Fruit fly (Drosophila melanogaster) whole organism, embryonic: ENCODE measurements around the gene GlnRS.

Experiments
- B-H2 ChIP-seq: fragments of 200-800 bp; sonication (Bioruptor generic); optimal IDR thresholded peaks from 2 replicates; lab custom pipeline; 2018; ENCODE audit warnings: missing biosample characterization, mild to moderate bottlenecking, missing genetic modification characterization
- BtbVII ChIP-seq: fragments of 200-800 bp; sonication (Bioruptor generic); optimal IDR thresholded peaks from 3 replicates; lab custom pipeline; 2017; ENCODE audit warnings: missing biosample characterization, mild to moderate bottlenecking, missing genetic modification characterization
- CG10321 ChIP-seq: fragments of 200-800 bp; sonication (Bioruptor generic); IDR thresholded peaks from 2 replicates; pipeline ENCODE4 v1.3.6; 2022; ENCODE audit warnings: missing biosample characterization, missing genetic modification characterization
- CG12299 ChIP-seq: fragments of 200-800 bp; sonication (Bioruptor generic); optimal IDR thresholded peaks from 2 replicates; lab custom pipeline; 2018; ENCODE audit warnings: missing biosample characterization, mild to moderate bottlenecking, missing genetic modification characterization
- CG13296 ChIP-seq: fragments of 200-800 bp; sonication (Bioruptor generic); optimal IDR thresholded peaks from 3 replicates; lab custom pipeline; 2018; ENCODE audit warnings: missing biosample characterization, mild to moderate bottlenecking, missing genetic modification characterization
- CG13424 ChIP-seq: fragments of 200-800 bp; sonication (Bioruptor generic); optimal IDR thresholded peaks from 2 replicates; lab custom pipeline; 2019; ENCODE audit warnings: missing biosample characterization, mild to moderate bottlenecking, missing genetic modification characterization, moderate library complexity
- CG15514 ChIP-seq: fragments of 200-800 bp; sonication (Bioruptor generic); optimal IDR thresholded peaks from 3 replicates; lab custom pipeline; 2017; ENCODE audit warnings: missing biosample characterization, missing genetic modification characterization, mild to moderate bottlenecking, moderate library complexity, missing genetic modification reagents
- CG17361 ChIP-seq: fragments of 200-800 bp; sonication (Bioruptor generic); IDR thresholded peaks from 3 replicates; pipeline ENCODE4 v1.3.6; 2022; ENCODE audit warnings: missing biosample characterization, missing genetic modification characterization
- CG17385 ChIP-seq: fragments of 200-800 bp; sonication (Bioruptor generic); optimal IDR thresholded peaks from 3 replicates; lab custom pipeline; 2018; ENCODE audit warnings: missing biosample characterization, mild to moderate bottlenecking, missing genetic modification characterization
- CG17568 ChIP-seq: fragments of 200-800 bp; sonication (Bioruptor generic); optimal IDR thresholded peaks from 2 replicates; lab custom pipeline; 2018; ENCODE audit warnings: missing biosample characterization, mild to moderate bottlenecking, missing genetic modification characterization, moderate library complexity
- CG2116 ChIP-seq: fragments of 200-800 bp; sonication (Bioruptor generic); optimal IDR thresholded peaks from 3 replicates; lab custom pipeline; 2018; ENCODE audit warnings: missing biosample characterization, mild to moderate bottlenecking, missing genetic modification characterization
- CG2129 ChIP-seq: fragments of 200-800 bp; sonication (Bioruptor generic); IDR thresholded peaks from 2 replicates; pipeline ENCODE4 v1.3.6; 2022; ENCODE audit warnings: missing biosample characterization, missing genetic modification characterization; ENCODE audit not compliant: partially characterized antibody
- CG30431 ChIP-seq: fragments of 200-800 bp; sonication (Bioruptor generic); optimal IDR thresholded peaks from 2 replicates; lab custom pipeline; 2017; ENCODE audit warnings: missing biosample characterization, missing genetic modification characterization
- CG31224 ChIP-seq: fragments of 200-800 bp; sonication (Bioruptor generic); IDR thresholded peaks from 2 replicates; pipeline ENCODE4 v1.3.6; 2022; ENCODE audit warnings: missing biosample characterization, missing genetic modification characterization
- CG31388 ChIP-seq: fragments of 200-800 bp; sonication (Bioruptor generic); optimal IDR thresholded peaks from 2 replicates; lab custom pipeline; 2016; ENCODE audit warnings: missing biosample characterization, missing genetic modification characterization
- CG32532 ChIP-seq: fragments of 200-800 bp; sonication (Bioruptor generic); IDR thresholded peaks from 2 replicates; pipeline ENCODE4 v1.3.6; 2022; ENCODE audit warnings: missing biosample characterization, missing genetic modification characterization
- CG33557 ChIP-seq: fragments of 200-800 bp; sonication (Bioruptor generic); optimal IDR thresholded peaks from 2 replicates; lab custom pipeline; 2019; ENCODE audit warnings: missing biosample characterization, mild to moderate bottlenecking, missing genetic modification characterization, moderate library complexity
- CG34376 ChIP-seq: fragments of 200-800 bp; sonication (Bioruptor generic); optimal IDR thresholded peaks from 2 replicates; lab custom pipeline; 2018; ENCODE audit warnings: missing biosample characterization, mild to moderate bottlenecking, missing genetic modification characterization
- CHES-1-like ChIP-seq: fragments of 200-800 bp; sonication (Bioruptor generic); optimal IDR thresholded peaks from 2 replicates; lab custom pipeline; 2016; ENCODE audit warnings: missing biosample characterization, missing genetic modification characterization
- CoRest ChIP-seq: fragments of 200-800 bp; sonication (Bioruptor generic); optimal IDR thresholded peaks from 3 replicates; lab custom pipeline; 2018; ENCODE audit warnings: missing biosample characterization, mild to moderate bottlenecking, missing genetic modification characterization, moderate library complexity
- Hand ChIP-seq: fragments of 200-800 bp; sonication (Bioruptor generic); optimal IDR thresholded peaks from 2 replicates; lab custom pipeline; 2017; ENCODE audit warnings: mild to moderate bottlenecking, missing biosample characterization, missing genetic modification reagents, missing genetic modification characterization
- HmgZ ChIP-seq: fragments of 200-800 bp; sonication (Bioruptor generic); optimal IDR thresholded peaks from 2 replicates; lab custom pipeline; 2018; ENCODE audit warnings: missing biosample characterization, mild to moderate bottlenecking, missing genetic modification characterization
- Hr51 ChIP-seq, 2 experiments: fragments of 200-800 bp; sonication (Bioruptor generic); optimal IDR thresholded peaks; 2 replicates in 1 of 2; 3 replicates in 1 of 2; lab custom pipeline; 2016 to 2018; ENCODE audit warnings: missing biosample characterization in 2 of 2, missing genetic modification characterization in 2 of 2, mild to moderate bottlenecking in 1 of 2, moderate library complexity in 1 of 2
- Meics ChIP-seq: fragments of 200-800 bp; sonication (Bioruptor generic); optimal IDR thresholded peaks from 2 replicates; lab custom pipeline; 2017; ENCODE audit warnings: missing biosample characterization, mild to moderate bottlenecking, missing genetic modification characterization
- Xrp1 ChIP-seq: fragments of 200-800 bp; sonication (Bioruptor generic); IDR thresholded peaks from 2 replicates; pipeline ENCODE4 v1.3.6; 2022; ENCODE audit warnings: missing biosample characterization, missing genetic modification characterization
- al ChIP-seq: fragments of 200-800 bp; sonication (Bioruptor generic); IDR thresholded peaks from 2 replicates; pipeline ENCODE4 v1.3.6; 2022; ENCODE audit warnings: missing biosample characterization, missing genetic modification characterization
- caup ChIP-seq: fragments of 200-800 bp; sonication (Bioruptor generic); optimal IDR thresholded peaks from 3 replicates; lab custom pipeline; 2017; ENCODE audit warnings: missing biosample characterization, mild to moderate bottlenecking, missing genetic modification characterization, moderate library complexity; ENCODE audit not compliant: severe bottlenecking
- corto ChIP-seq: fragments of 200-800 bp; sonication (Bioruptor generic); optimal IDR thresholded peaks from 2 replicates; lab custom pipeline; 2016; ENCODE audit warnings: missing biosample characterization, mild to moderate bottlenecking, missing genetic modification characterization, moderate library complexity
- danr ChIP-seq: fragments of 200-800 bp; sonication (Bioruptor generic); IDR thresholded peaks from 2 replicates; pipeline ENCODE4 v1.3.6; 2022; ENCODE audit warnings: missing biosample characterization, missing genetic modification characterization
- dysf ChIP-seq: fragments of 200-800 bp; sonication (Bioruptor generic); IDR thresholded peaks from 3 replicates; pipeline ENCODE4 v1.3.6; 2022; ENCODE audit warnings: missing biosample characterization, missing genetic modification characterization
- exex ChIP-seq: fragments of 200-800 bp; sonication (Bioruptor generic); optimal IDR thresholded peaks from 4 replicates; lab custom pipeline; 2018; ENCODE audit warnings: missing biosample characterization, mild to moderate bottlenecking, missing genetic modification characterization, moderate library complexity
- lab ChIP-seq: fragments of 200-800 bp; sonication (Bioruptor generic); optimal IDR thresholded peaks from 3 replicates; lab custom pipeline; 2017; ENCODE audit warnings: missing biosample characterization, missing genetic modification characterization, mild to moderate bottlenecking, moderate library complexity, missing genetic modification reagents
- lola ChIP-seq, 3 experiments: fragments of >200 bp in 2 of 3; fragments of 200-800 bp in 1 of 3; sonication (Bioruptor generic) in 1 of 3; optimal IDR thresholded peaks; 2 replicates each; lab custom pipeline; 2017 to 2019; ENCODE audit warnings: missing biosample characterization in 3 of 3, missing genetic modification characterization in 3 of 3, mild to moderate bottlenecking in 1 of 3, moderate library complexity in 1 of 3
- maf-S ChIP-seq: fragments of 200-800 bp; sonication (Bioruptor generic); optimal IDR thresholded peaks from 2 replicates; lab custom pipeline; 2016; ENCODE audit warnings: missing biosample characterization, missing genetic modification characterization
- mirr ChIP-seq: fragments of 200-800 bp; sonication (Bioruptor generic); optimal IDR thresholded peaks from 3 replicates; lab custom pipeline; 2018; ENCODE audit warnings: missing biosample characterization, mild to moderate bottlenecking, missing genetic modification characterization
- phol ChIP-seq: fragments of 200-800 bp; sonication (Bioruptor generic); optimal IDR thresholded peaks from 3 replicates; lab custom pipeline; 2018; ENCODE audit warnings: missing biosample characterization, mild to moderate bottlenecking, missing genetic modification characterization, moderate library complexity
- salm ChIP-seq: fragments of 200-800 bp; sonication (Bioruptor generic); optimal IDR thresholded peaks from 2 replicates; lab custom pipeline; 2018; ENCODE audit warnings: missing biosample characterization, mild to moderate bottlenecking, missing genetic modification characterization
- scrt ChIP-seq: fragments of 200-800 bp; sonication (Bioruptor generic); optimal IDR thresholded peaks from 2 replicates; lab custom pipeline; 2018; ENCODE audit warnings: missing biosample characterization, mild to moderate bottlenecking, missing genetic modification characterization, moderate library complexity
- sd ChIP-seq: fragments of 200-800 bp; sonication (Bioruptor generic); optimal IDR thresholded peaks from 3 replicates; lab custom pipeline; 2018; ENCODE audit warnings: missing biosample characterization, mild to moderate bottlenecking, missing genetic modification characterization, moderate library complexity
- sens-2 ChIP-seq: fragments of 200-800 bp; sonication (Bioruptor generic); IDR thresholded peaks from 2 replicates; pipeline ENCODE4 v1.3.6; 2022; ENCODE audit warnings: missing biosample characterization, missing genetic modification characterization
- tin ChIP-seq: fragments of 200-800 bp; sonication (Bioruptor generic); optimal IDR thresholded peaks from 3 replicates; lab custom pipeline; 2016; ENCODE audit warnings: missing biosample characterization, missing genetic modification characterization
- usp ChIP-seq: fragments of >200 bp; optimal IDR thresholded peaks from 2 replicates; lab custom pipeline; 2017; ENCODE audit warnings: missing biosample characterization, missing genetic modification characterization
- vnd ChIP-seq: fragments of 200-800 bp; sonication (Bioruptor generic); IDR thresholded peaks from 3 replicates; pipeline ENCODE4 v1.3.6; 2022; ENCODE audit warnings: missing biosample characterization, missing genetic modification characterization; ENCODE audit not compliant: partially characterized antibody
- wek ChIP-seq: fragments of 200-800 bp; sonication (Bioruptor generic); optimal IDR thresholded peaks from 3 replicates; lab custom pipeline; 2018; ENCODE audit warnings: missing biosample characterization, mild to moderate bottlenecking, missing genetic modification characterization, moderate library complexity
- zen2 ChIP-seq: fragments of 200-800 bp; sonication (Bioruptor generic); IDR thresholded peaks from 3 replicates; pipeline ENCODE4 v1.3.6; 2022; ENCODE audit warnings: missing biosample characterization, missing genetic modification characterization; ENCODE audit not compliant: partially characterized antibody
- zf30C ChIP-seq: fragments of 200-800 bp; sonication (Bioruptor generic); optimal IDR thresholded peaks from 3 replicates; lab custom pipeline; 2018; ENCODE audit warnings: missing biosample characterization, mild to moderate bottlenecking, missing genetic modification characterization

GlnRS gene

DNA sequence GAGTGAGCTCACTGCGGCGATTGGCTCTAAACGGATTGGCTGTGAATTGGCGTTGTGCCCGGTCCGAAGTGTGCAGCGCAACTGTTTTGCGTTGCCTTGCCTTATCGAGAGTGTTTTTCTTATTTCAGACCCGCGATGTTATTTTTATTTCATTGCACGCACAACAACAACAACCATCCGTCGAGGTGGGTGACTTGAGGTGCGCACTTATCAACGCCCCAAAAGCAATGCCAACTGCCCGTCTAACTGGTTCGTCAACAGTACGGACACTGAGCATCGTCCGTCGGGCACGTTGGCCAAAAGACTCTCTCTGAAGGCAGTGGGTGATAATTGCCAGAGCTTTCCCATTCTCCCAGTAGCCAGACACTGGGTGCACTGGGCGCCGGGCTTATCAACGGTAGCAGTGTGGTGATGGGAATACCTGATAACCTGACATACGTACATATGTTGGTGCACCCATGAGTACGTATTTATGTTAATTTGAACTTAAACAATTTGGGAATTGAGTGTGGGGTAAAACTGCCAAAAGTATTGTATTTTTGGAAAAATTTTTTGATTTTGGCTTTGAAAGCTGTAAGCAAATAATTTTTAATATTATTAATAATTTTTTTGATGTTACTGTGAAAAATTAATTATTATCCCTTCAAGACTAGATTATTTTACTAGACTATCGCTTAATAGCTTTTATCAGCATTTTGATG lies 29.9 kb upstream of the GlnRS start, which contains the start of gene CG31102 (continued):
- TF ChIP-seq mirr (GFP tag; lab: Kevin White, UChicago) (peak; percentile 28), zen2 (GFP tag; lab: Robert Waterston, UW) (0 out of 3 replicates have a peak, but pooled peaks have one; percentile 39), dysf (GFP tag; lab: Robert Waterston, UW) (0 out of 3 replicates have a peak, but pooled peaks have one; percentile 21), CG17385 (GFP tag; lab: Kevin White, UChicago) (no peak), CG34376 (GFP tag; lab: Kevin White, UChicago) (peak; percentile 11)
- TF ChIP-seq, all 482 proteins: peak for 23

DNA sequence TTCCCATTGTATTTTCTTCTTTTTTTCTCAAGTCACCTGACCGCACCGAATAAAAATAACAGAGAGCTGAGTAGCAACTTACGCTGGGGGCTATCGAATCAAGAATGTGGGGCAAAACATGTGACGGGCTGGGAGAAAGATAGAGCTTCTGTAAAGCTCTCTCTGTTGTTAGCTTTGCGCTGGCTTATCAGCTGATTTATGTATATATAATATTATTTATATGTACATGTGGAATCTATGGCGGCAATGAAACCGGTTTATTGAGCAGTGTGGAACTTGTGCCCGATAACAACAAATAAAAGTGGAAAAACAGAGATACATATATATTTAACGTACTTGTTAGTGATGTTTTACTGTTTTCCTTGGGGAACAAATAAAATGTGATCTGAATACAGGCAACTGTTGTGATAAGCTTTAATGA lies 27.4 kb upstream of the GlnRS start, which contains the start of gene CG31098:
Gene CG31098 (minus strand): TSS at position 114 of the 421 bp plus-strand sequence.
- TF ChIP-seq CHES-1-like (no peak), CG31388 (GFP tag; lab: Kevin White, UChicago) (no peak), vnd (GFP tag; lab: Robert Waterston, UW) (no peak), wek (GFP tag; lab: Kevin White, UChicago) (peak; percentile 40), phol (tag; lab: Kevin White, UChicago) (no peak), sens-2 (GFP tag; lab: Robert Waterston, UW) (no peak), Hr51 (GFP tag; optimal IDR thresholded peaks at IDR 0.05; lab: Kevin White, UChicago) (no peak), CG12299 (tag; lab: Kevin White, UChicago) (peak; percentile 35), B-H2 (peak; percentile 61), CG31224 (GFP tag; lab: Robert Waterston, UW) (no peak), CG2116 (GFP tag; lab: Kevin White, UChicago) (no peak), CG13296 (peak; percentile 70), CG33557 (GFP tag; lab: Kevin White, UChicago) (no peak), Xrp1 (GFP tag; lab: Robert Waterston, UW) (no peak), lab (GFP tag; lab: Kevin White, UChicago) (peak; percentile 48), scrt (GFP tag; lab: Kevin White, UChicago) (peak; percentile 30), CG10321 (no peak), CG17568 (GFP tag; lab: Kevin White, UChicago) (peak; percentile 63), CG32532 (GFP tag; lab: Robert Waterston, UW) (peak; percentile 26; the same call in 1 of the 2 replicates), BtbVII (peak; percentile 66), HmgZ (tag; lab: Kevin White, UChicago) (peak; percentile 20), CG30431 (GFP tag; lab: Kevin White, UChicago) (no peak), Hand (GFP tag; lab: Kevin White, UChicago) (peak; percentile 14), CG2129 (GFP tag; lab: Robert Waterston, UW) (no peak), zf30C (GFP tag; lab: Kevin White, UChicago) (no peak), exex (peak; percentile 49), maf-S (GFP tag; lab: Kevin White, UChicago) (no peak), tin (GFP tag; lab: Kevin White, UChicago) (no peak), salm (tag; lab: Kevin White, UChicago) (peak; percentile 48), CoRest (tag; lab: Kevin White, UChicago) (no peak), corto (GFP tag; lab: Kevin White, UChicago) (peak; percentile 61), caup (GFP tag; lab: Kevin White, UChicago) (peak; percentile 39), danr (GFP tag; lab: Robert Waterston, UW) (no peak), CG15514 (peak; percentile 58), sd (tag; lab: Kevin White, UChicago) (peak; percentile 95), al (GFP tag; lab: Robert Waterston, UW) (no peak), lola (GFP tag; optimal IDR thresholded peaks at IDR 0.05; lab: Kevin White, UChicago) (no peak), usp (GFP tag; lab: Kevin White, UChicago) (no peak), CG17361 (GFP tag; lab: Robert Waterston, UW) (no peak), Meics (GFP tag; lab: Kevin White, UChicago) (peak; percentile 53), CG13424 (tag; lab: Kevin White, UChicago) (peak; percentile 12)
